Worm (Caenorhabditis elegans) whole organism, young adult: ENCODE results near the gene rop-1.

Experiments used
- B0336.3 ChIP-seq: fragments of 200-800 bp; sonication (Bioruptor generic); IDR thresholded peaks from 2 replicates; pipeline ENCODE4 v1.3.6; 2022; ENCODE audit warnings: missing genetic modification characterization, missing compliant biosample characterization
- D2030.7 ChIP-seq: fragments of 200-800 bp; sonication (Bioruptor generic); IDR thresholded peaks from 2 replicates; pipeline ENCODE4 v1.3.6; 2022; ENCODE audit warnings: missing genetic modification reagents, missing genetic modification characterization, missing compliant biosample characterization
- F39B2.1 ChIP-seq: fragments of 200-800 bp; sonication (Bioruptor generic); IDR thresholded peaks from 2 replicates; pipeline ENCODE4 v1.3.6; 2022; ENCODE audit warnings: missing genetic modification reagents, missing genetic modification characterization, missing compliant biosample characterization
- F49E8.2 ChIP-seq: sonication (generic microtip); optimal IDR thresholded peaks from 3 replicates; lab custom pipeline; 2017; ENCODE audit warnings: missing genetic modification characterization, mild to moderate bottlenecking, missing compliant biosample characterization, antibody characterized with exemption, moderate library complexity; ENCODE audit not compliant: insufficient read depth
- ama-1 ChIP-seq, 3 experiments: fragments of 150-350 bp in 1 of 3; sonication (generic microtip) in 2 of 3; optimal IDR thresholded peaks; 2 replicates each; lab custom pipeline; 2014 to 2018; ENCODE audit warnings: missing biosample characterization in 2 of 3, missing genetic modification characterization in 2 of 3, missing genetic modification reagents in 2 of 3
- attf-3 ChIP-seq: fragments of 200-800 bp; sonication (Bioruptor generic); conservative IDR thresholded peaks from 2 replicates; pipeline ENCODE4 v1.3.6; 2022; ENCODE audit warnings: missing genetic modification reagents, missing genetic modification characterization, missing compliant biosample characterization
- lin-35 ChIP-seq, 3 experiments: fragments of 150-350 bp in 2 of 3; sonication (generic microtip) in 1 of 3; optimal IDR thresholded peaks; 2 replicates each; lab custom pipeline; 2014 to 2018; ENCODE audit warnings: missing biosample characterization in 3 of 3, missing genetic modification characterization in 3 of 3, missing genetic modification reagents in 3 of 3
- nfya-1 ChIP-seq: sonication (generic microtip); optimal IDR thresholded peaks from 2 replicates; lab custom pipeline; 2017; ENCODE audit warnings: antibody characterized with exemption, missing compliant biosample characterization, missing genetic modification characterization, borderline replicate concordance; ENCODE audit not compliant: insufficient read depth
- nfya-2 ChIP-seq: fragments of 200-800 bp; sonication (Bioruptor generic); IDR thresholded peaks from 2 replicates; pipeline ENCODE4 v1.3.6; 2022; ENCODE audit warnings: missing genetic modification reagents, missing genetic modification characterization, missing compliant biosample characterization
- pha-4 ChIP-seq: fragments of 150-350 bp; sonication (generic microtip); optimal IDR thresholded peaks from 2 replicates; lab custom pipeline; 2014; ENCODE audit warnings: missing biosample characterization, missing genetic modification reagents, missing genetic modification characterization
- rec-8 ChIP-seq, 2 experiments: sonication (generic microtip); optimal IDR thresholded peaks; 2 replicates each; lab custom pipeline; 2016; ENCODE audit warnings: mild to moderate bottlenecking in 2 of 2, missing genetic modification characterization in 2 of 2, missing genetic modification reagents in 2 of 2, missing genotype in 2 of 2, missing biosample characterization in 1 of 2, missing compliant biosample characterization in 1 of 2, moderate library complexity in 1 of 2
- sea-2 ChIP-seq: fragments of 200-800 bp; sonication (Bioruptor generic); IDR thresholded peaks from 2 replicates; pipeline ENCODE4 v1.3.6; 2022; ENCODE audit warnings: missing genetic modification characterization, missing compliant biosample characterization
- unc-130 ChIP-seq: sonication (generic microtip); optimal IDR thresholded peaks from 2 replicates; lab custom pipeline; 2016; ENCODE audit warnings: missing genetic modification reagents, missing genetic modification characterization, missing compliant biosample characterization

ce11 chrV:10283444-10283843 is 28.6 kb upstream of the rop-1 start, which contains the start of gene lys-3:
- no peak for TF ChIP-seq D2030.7 (GFP tag; lab: Robert Waterston, UW)
- no peak for TF ChIP-seq B0336.3 (GFP tag; lab: Robert Waterston, UW)
- no peak for TF ChIP-seq unc-130 (GFP tag; lab: Kevin White, UChicago)
- no peak for TF ChIP-seq sea-2
- TF ChIP-seq nfya-2 (GFP tag; lab: Robert Waterston, UW): no peak
- TF ChIP-seq F39B2.1: no peak
- no peak for TF ChIP-seq nfya-1 (tag; lab: Kevin White, UChicago)
- TF ChIP-seq rec-8 (tag; optimal IDR thresholded peaks at IDR 0.05; lab: Kevin White, UChicago): no peak
- no peak for TF ChIP-seq attf-3 (GFP tag; lab: Robert Waterston, UW)
- no peak for TF ChIP-seq pha-4 (tag; lab: Kevin White, UChicago)
- TF ChIP-seq F49E8.2 (tag; lab: Kevin White, UChicago): no peak
- no peak for TF ChIP-seq ama-1 (optimal IDR thresholded peaks at IDR 0.05; lab: Kevin White, UChicago)
- TF ChIP-seq ama-1 (GFP tag; optimal IDR thresholded peaks at IDR 0.05; lab: Kevin White, UChicago): no peak
- TF ChIP-seq lin-35 (GFP tag; optimal IDR thresholded peaks at IDR 0.05; lab: Kevin White, UChicago): no peak
